Fruit fly (Drosophila melanogaster) whole organism, wandering third instar larva: Measurements from ENCODE around the gene CG15803.

Source experiments
- Abd-B ChIP-seq: fragments of >200 bp; optimal IDR thresholded peaks from 2 replicates; lab custom pipeline; 2017; ENCODE audit warnings: missing biosample characterization, missing genetic modification characterization
- CG32264 ChIP-seq: fragments of 200-800 bp; sonication (Bioruptor generic); optimal IDR thresholded peaks from 2 replicates; lab custom pipeline; 2016; ENCODE audit warnings: missing biosample characterization, missing genetic modification characterization
- CG9705 ChIP-seq: fragments of 200-800 bp; sonication (Bioruptor generic); optimal IDR thresholded peaks from 2 replicates; lab custom pipeline; 2018; ENCODE audit warnings: missing biosample characterization, mild to moderate bottlenecking, missing genetic modification characterization
- CrebA ChIP-seq: fragments of 200-800 bp; sonication (Bioruptor generic); optimal IDR thresholded peaks from 2 replicates; lab custom pipeline; 2016; ENCODE audit warnings: missing biosample characterization, mild to moderate bottlenecking, missing genetic modification characterization, borderline replicate concordance
- Dfd ChIP-seq: fragments of >200 bp; optimal IDR thresholded peaks from 2 replicates; lab custom pipeline; 2017; ENCODE audit warnings: missing biosample characterization, missing genetic modification characterization
- Dif ChIP-seq: fragments of 200-275, 200-300 bp; sonication (Bioruptor generic); optimal IDR thresholded peaks from 2 replicates; lab custom pipeline; 2018; ENCODE audit warnings: missing biosample characterization, missing genetic modification characterization; ENCODE audit not compliant: partially characterized antibody
- GATAd ChIP-seq: sonication (Bioruptor generic); optimal IDR thresholded peaks from 2 replicates; lab custom pipeline; 2016; ENCODE audit warnings: missing biosample characterization, missing genetic modification characterization
- HLH106 ChIP-seq: fragments of 200-800 bp; optimal IDR thresholded peaks from 3 replicates; lab custom pipeline; 2019; ENCODE audit warnings: missing biosample characterization, mild to moderate bottlenecking, missing genetic modification characterization, moderate library complexity
- Hnf4 ChIP-seq: fragments of 200-800 bp; sonication (Bioruptor generic); optimal IDR thresholded peaks from 2 replicates; lab custom pipeline; 2016; ENCODE audit warnings: missing biosample characterization, mild to moderate bottlenecking, missing genetic modification characterization
- Hr78 ChIP-seq: fragments of >200 bp; optimal IDR thresholded peaks from 2 replicates; lab custom pipeline; 2017; ENCODE audit warnings: missing biosample characterization, missing genetic modification characterization
- Hr83 ChIP-seq: fragments of 200-300 bp; sonication (Bioruptor generic); optimal IDR thresholded peaks from 2 replicates; lab custom pipeline; 2016; ENCODE audit warnings: missing biosample characterization, mild to moderate bottlenecking, missing genetic modification characterization, moderate library complexity; ENCODE audit not compliant: poor library complexity, severe bottlenecking
- Jra ChIP-seq: sonication (Bioruptor generic); optimal IDR thresholded peaks from 2 replicates; lab custom pipeline; 2016; ENCODE audit warnings: missing biosample characterization, missing genetic modification characterization
- Mio ChIP-seq: sonication (Bioruptor generic); optimal IDR thresholded peaks from 2 replicates; lab custom pipeline; 2016; ENCODE audit warnings: missing biosample characterization, missing genetic modification characterization
- Myc ChIP-seq: fragments of >200 bp; optimal IDR thresholded peaks from 2 replicates; lab custom pipeline; 2017
- N ChIP-seq: fragments of >200 bp; optimal IDR thresholded peaks from 2 replicates; lab custom pipeline; 2018; ENCODE audit warnings: missing biosample characterization, missing external identifiers, missing genetic modification characterization
- OdsH ChIP-seq: fragments of 200-800 bp; sonication (Bioruptor generic); optimal IDR thresholded peaks from 2 replicates; lab custom pipeline; 2016; ENCODE audit warnings: missing biosample characterization, mild to moderate bottlenecking, missing genetic modification characterization
- Rel ChIP-seq, 2 experiments: fragments of 200-800 bp; sonication (Bioruptor generic) in 1 of 2; optimal IDR thresholded peaks; 2 replicates in 1 of 2; 3 replicates in 1 of 2; lab custom pipeline; 2016 to 2019; ENCODE audit warnings: mild to moderate bottlenecking in 2 of 2, missing biosample characterization in 2 of 2, missing genetic modification characterization in 2 of 2, moderate library complexity in 1 of 2
- Sp1 ChIP-seq: fragments of 200-800 bp; sonication (Bioruptor generic); optimal IDR thresholded peaks from 3 replicates; lab custom pipeline; 2019; ENCODE audit warnings: missing biosample characterization, mild to moderate bottlenecking, missing genetic modification characterization, moderate library complexity
- Vsx2 ChIP-seq: fragments of 200-300, 225-300 bp; sonication (Bioruptor generic); optimal IDR thresholded peaks from 2 replicates; lab custom pipeline; 2018; ENCODE audit warnings: missing biosample characterization, missing genetic modification characterization; ENCODE audit not compliant: partially characterized antibody
- br ChIP-seq: fragments of 200-800 bp; sonication (Bioruptor generic); optimal IDR thresholded peaks from 2 replicates; lab custom pipeline; 2016; ENCODE audit warnings: missing biosample characterization, missing genetic modification characterization
- brk ChIP-seq: fragments of 200-800 bp; sonication (Bioruptor generic); optimal IDR thresholded peaks from 2 replicates; lab custom pipeline; 2016; ENCODE audit warnings: missing biosample characterization, mild to moderate bottlenecking, missing genetic modification characterization
- dl ChIP-seq, 2 experiments: fragments of 175-275, 200-275 bp in 1 of 2; fragments of 200-275 bp in 1 of 2; sonication (Bioruptor generic); optimal IDR thresholded peaks; lab custom pipeline; 2018; ENCODE audit warnings: mild to moderate bottlenecking in 2 of 2, missing biosample characterization in 2 of 2, missing genetic modification characterization in 2 of 2, moderate library complexity in 2 of 2; ENCODE audit not compliant: partially characterized antibody in 2 of 2, insufficient read depth in 1 of 2
- dmrt93B ChIP-seq: fragments of 200-800 bp; sonication (Bioruptor generic); optimal IDR thresholded peaks from 2 replicates; lab custom pipeline; 2018; ENCODE audit warnings: missing biosample characterization, mild to moderate bottlenecking, missing genetic modification characterization
- dsf ChIP-seq: sonication (Bioruptor generic); optimal IDR thresholded peaks from 2 replicates; lab custom pipeline; 2016; ENCODE audit warnings: missing biosample characterization, missing genetic modification characterization, borderline replicate concordance
- ey ChIP-seq: fragments of 200-800 bp; sonication (Bioruptor generic); optimal IDR thresholded peaks from 2 replicates; lab custom pipeline; 2016; ENCODE audit warnings: missing biosample characterization, missing genetic modification characterization
- foxo ChIP-seq, 2 experiments: fragments of 200-800 bp; sonication (Bioruptor generic); optimal IDR thresholded peaks; 2 replicates in 1 of 2; 3 replicates in 1 of 2; lab custom pipeline; 2016 to 2017; ENCODE audit warnings: missing biosample characterization in 2 of 2, missing genetic modification characterization in 2 of 2
- fru ChIP-seq: fragments of 200-800 bp; sonication (Bioruptor generic); optimal IDR thresholded peaks from 3 replicates; lab custom pipeline; 2016; ENCODE audit warnings: missing biosample characterization, mild to moderate bottlenecking, missing genetic modification characterization
- h ChIP-seq: fragments of 200-800 bp; sonication (Bioruptor generic); optimal IDR thresholded peaks from 3 replicates; lab custom pipeline; 2016; ENCODE audit warnings: missing biosample characterization, mild to moderate bottlenecking, missing genetic modification characterization
- jim ChIP-seq: fragments of 175-275, 200-325 bp; sonication (Bioruptor generic); optimal IDR thresholded peaks from 2 replicates; lab custom pipeline; 2016; ENCODE audit warnings: missing biosample characterization, mild to moderate bottlenecking, missing genetic modification characterization
- lola ChIP-seq: fragments of >200 bp; optimal IDR thresholded peaks from 2 replicates; lab custom pipeline; 2017; ENCODE audit warnings: missing biosample characterization, missing genetic modification characterization
- pan ChIP-seq: fragments of >200 bp; optimal IDR thresholded peaks from 2 replicates; lab custom pipeline; 2017
- psq ChIP-seq: fragments of 200-800 bp; sonication (Bioruptor generic); optimal IDR thresholded peaks from 3 replicates; lab custom pipeline; 2017; ENCODE audit warnings: missing biosample characterization, mild to moderate bottlenecking, missing genetic modification characterization, moderate library complexity
- rgr ChIP-seq: fragments of 200-800 bp; sonication (Bioruptor generic); optimal IDR thresholded peaks from 3 replicates; lab custom pipeline; 2016; ENCODE audit warnings: missing biosample characterization, mild to moderate bottlenecking, missing genetic modification characterization
- sage ChIP-seq: fragments of 200-800 bp; sonication (Bioruptor generic); optimal IDR thresholded peaks from 2 replicates; lab custom pipeline; 2016; ENCODE audit warnings: missing biosample characterization, mild to moderate bottlenecking, missing genetic modification characterization
- sv ChIP-seq: fragments of 200-800 bp; sonication (Bioruptor generic); optimal IDR thresholded peaks from 3 replicates; lab custom pipeline; 2016; ENCODE audit warnings: missing biosample characterization, missing genetic modification characterization
- tai ChIP-seq: sonication (Bioruptor generic); optimal IDR thresholded peaks from 2 replicates; lab custom pipeline; 2016; ENCODE audit warnings: missing biosample characterization, missing genetic modification characterization
- usp ChIP-seq: fragments of >200 bp; optimal IDR thresholded peaks from 2 replicates; lab custom pipeline; 2017; ENCODE audit warnings: missing biosample characterization, missing genetic modification characterization
- woc ChIP-seq: sonication (Bioruptor generic); optimal IDR thresholded peaks from 2 replicates; lab custom pipeline; 2016; ENCODE audit warnings: missing biosample characterization, mild to moderate bottlenecking, missing genetic modification characterization

CG15803 gene

DNA sequence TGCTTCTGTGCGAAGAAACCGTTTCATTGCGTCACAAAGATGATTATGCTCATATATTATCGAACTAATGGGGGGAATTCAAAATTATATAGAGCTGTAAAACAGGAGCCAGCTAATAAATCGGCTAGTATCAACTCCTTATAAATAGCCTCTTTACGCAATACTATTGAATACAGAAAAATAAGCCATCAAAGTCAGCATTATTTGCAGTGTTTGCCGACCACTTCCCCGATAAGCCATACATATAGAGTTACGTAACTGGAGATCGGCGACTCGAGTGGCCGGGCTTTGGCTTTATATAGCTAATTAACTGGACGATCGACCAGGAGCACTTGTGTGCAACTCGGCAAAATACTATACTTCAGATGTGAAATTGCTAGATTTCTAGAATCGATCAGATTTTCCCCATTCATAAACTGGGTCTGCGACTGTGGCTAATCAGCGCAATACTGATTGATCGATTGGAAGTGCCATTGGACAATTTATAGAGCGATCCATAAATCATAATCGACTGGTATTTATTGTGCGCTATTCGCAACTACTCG is 37.4 kb upstream of the CG15803 start:
- TF ChIP-seq Vsx2 (GFP tag; lab: Kevin White, UChicago) (peak; percentile 72), woc (no peak), psq (GFP tag; lab: Kevin White, UChicago) (no peak)

DNA sequence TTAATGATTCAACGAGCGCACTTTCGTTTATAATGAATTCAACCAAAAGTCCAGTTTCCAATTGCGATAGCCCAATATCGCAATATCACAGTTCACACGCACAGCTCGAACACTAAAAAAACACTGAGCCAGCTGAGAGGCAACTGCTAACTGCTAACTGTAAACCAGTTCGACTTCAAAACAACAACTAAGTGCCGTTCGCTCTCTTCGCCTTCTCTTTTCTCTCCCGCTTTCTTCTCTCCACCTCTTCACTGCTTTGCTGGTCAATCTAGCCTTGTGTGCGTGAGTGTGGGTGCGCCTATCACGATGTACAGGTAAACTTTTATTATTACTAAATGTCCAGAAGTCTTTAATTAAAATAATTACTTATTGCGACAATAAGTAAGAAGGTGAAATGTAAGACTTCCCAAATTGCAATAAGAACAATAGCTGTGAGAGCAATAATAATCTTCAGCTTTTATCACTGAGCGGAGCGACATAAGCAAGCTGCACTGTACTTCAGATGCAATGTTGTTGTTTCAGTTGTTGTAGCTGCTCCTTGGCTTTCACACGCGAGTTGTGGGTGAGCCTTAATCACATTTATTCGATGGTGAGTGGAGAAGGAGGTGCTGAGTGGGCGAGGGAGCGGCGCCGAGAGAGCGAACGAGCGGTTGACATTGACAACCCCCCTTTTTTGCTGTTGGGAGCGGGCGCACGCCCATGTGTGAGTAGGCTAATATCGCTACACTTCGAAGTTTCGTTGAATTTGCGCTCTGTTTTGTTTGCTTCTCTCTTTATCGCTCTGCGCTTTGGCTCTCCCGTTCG is 36.5 kb upstream of the CG15803 start, which contains the start of gene Vti1b:
Gene Vti1b, plus strand, starts transcription at position 195 of the 804 bp plus-strand sequence.
- TF ChIP-seq sage (GFP tag; lab: Kevin White, UChicago) (peak; percentile 87), Dfd (GFP tag; lab: Kevin White, UChicago) (no peak), Sp1 (GFP tag; lab: Kevin White, UChicago) (peak; percentile 94), Hnf4 (GFP tag; lab: Kevin White, UChicago) (peak; percentile 97), lola (GFP tag; lab: Kevin White, UChicago) (no peak), GATAd (GFP tag; lab: Kevin White, UChicago) (peak; percentile 59), dmrt93B (peak; percentile 92), HLH106 (tag; lab: Kevin White, UChicago) (peak; percentile 94), CG9705 (GFP tag; lab: Kevin White, UChicago) (peak; percentile 70), Mio (GFP tag; lab: Kevin White, UChicago) (peak; percentile 86), CG32264 (GFP tag; lab: Kevin White, UChicago) (peak; percentile 74), fru (GFP tag; lab: Kevin White, UChicago) (peak; percentile 98), N (no peak), rgr (GFP tag; lab: Kevin White, UChicago) (peak; percentile 98), Abd-B (no peak), brk (peak; percentile 92), h (peak; percentile 98), sv (GFP tag; lab: Kevin White, UChicago) (peak; percentile 93), Hr83 (GFP tag; lab: Kevin White, UChicago) (peak; percentile 81), Dif (peak; percentile 91), OdsH (GFP tag; lab: Kevin White, UChicago) (peak; percentile 98), usp (GFP tag; lab: Kevin White, UChicago) (no peak), ey (peak; percentile 98), dsf (peak; percentile 64), Vsx2 (GFP tag; lab: Kevin White, UChicago) (peak; percentile 96), foxo (GFP tag; optimal IDR thresholded peaks at IDR 0.05; lab: Kevin White, UChicago) (peak; percentile 84 to 97), tai (GFP tag; lab: Kevin White, UChicago) (no peak), Hr78 (GFP tag; lab: Kevin White, UChicago) (no peak), psq (GFP tag; lab: Kevin White, UChicago) (peak; percentile 96), woc (peak; percentile 97), Myc (lab: Kevin White, UChicago) (no peak), jim (GFP tag; lab: Kevin White, UChicago) (peak; percentile 39), dl (GFP tag; optimal IDR thresholded peaks at IDR 0.05; lab: Kevin White, UChicago; ENCODE audit: insufficient read depth in 1 of 2, partially characterized antibody in 2 of 2) (peak; percentile 83 to 91), Jra (GFP tag; lab: Kevin White, UChicago) (peak; percentile 87), br (GFP tag; lab: Kevin White, UChicago) (peak; percentile 97), CrebA (GFP tag; lab: Kevin White, UChicago) (no peak), pan (no peak), Rel (GFP tag; optimal IDR thresholded peaks at IDR 0.05; lab: Kevin White, UChicago) (peak; percentile 55), Rel (tag; optimal IDR thresholded peaks at IDR 0.05; lab: Kevin White, UChicago) (peak; percentile 72)
